Worm (Caenorhabditis elegans) whole organism, late embryonic: ENCODE measurements around the gene srh-46.
"Not testable (repeated sequence)": the region's sequence is repeated elsewhere in the genome, so short reads cannot be mapped to it uniquely, and the experiment has no call there.

Experiments used
- C08G9.2 ChIP-seq: sonication (generic microtip); optimal IDR thresholded peaks from 2 replicates; lab custom pipeline; 2016; ENCODE audit warnings: mild to moderate bottlenecking, missing genetic modification characterization, moderate library complexity, missing compliant biosample characterization
- C38D4.7 ChIP-seq: fragments of 200-800 bp; sonication (Bioruptor generic); optimal IDR thresholded peaks from 2 replicates; lab custom pipeline; 2018; ENCODE audit warnings: mild to moderate bottlenecking, missing genetic modification characterization, moderate library complexity, missing compliant biosample characterization
- K09A11.1 ChIP-seq: sonication (generic microtip); optimal IDR thresholded peaks from 2 replicates; lab custom pipeline; 2017; ENCODE audit warnings: antibody characterized with exemption, mild to moderate bottlenecking, missing genetic modification characterization, missing compliant biosample characterization; ENCODE audit not compliant: insufficient read depth
- ahr-1 ChIP-seq: sonication (generic microtip); optimal IDR thresholded peaks from 2 replicates; lab custom pipeline; 2016; ENCODE audit warnings: missing genetic modification characterization, missing compliant biosample characterization
- ceh-14 ChIP-seq: sonication (generic microtip); optimal IDR thresholded peaks from 2 replicates; lab custom pipeline; 2016; ENCODE audit warnings: missing genotype, missing genetic modification characterization, missing compliant biosample characterization
- ceh-18 ChIP-seq: sonication (generic microtip); optimal IDR thresholded peaks from 2 replicates; lab custom pipeline; 2016; ENCODE audit warnings: missing genetic modification characterization, missing compliant biosample characterization
- ceh-2 ChIP-seq: sonication (generic microtip); optimal IDR thresholded peaks from 2 replicates; lab custom pipeline; 2016; ENCODE audit warnings: missing genotype, missing genetic modification characterization, missing compliant biosample characterization
- ceh-22 ChIP-seq: sonication (generic microtip); optimal IDR thresholded peaks from 2 replicates; lab custom pipeline; 2017; ENCODE audit warnings: missing biosample characterization, missing genetic modification characterization
- ceh-24 ChIP-seq: sonication (generic microtip); optimal IDR thresholded peaks from 2 replicates; lab custom pipeline; 2016; ENCODE audit warnings: mild to moderate bottlenecking, missing genetic modification characterization, missing compliant biosample characterization
- ceh-34 ChIP-seq: sonication (generic microtip); optimal IDR thresholded peaks from 2 replicates; lab custom pipeline; 2016; ENCODE audit warnings: mild to moderate bottlenecking, missing genetic modification characterization, missing compliant biosample characterization
- ceh-48 ChIP-seq: sonication (generic microtip); optimal IDR thresholded peaks from 2 replicates; lab custom pipeline; 2016; ENCODE audit warnings: missing genetic modification characterization, inconsistent platforms, missing compliant biosample characterization
- ceh-6 ChIP-seq: fragments of 200-800 bp; sonication (Bioruptor generic); optimal IDR thresholded peaks from 2 replicates; lab custom pipeline; 2018; ENCODE audit warnings: mild to moderate bottlenecking, missing genetic modification characterization, missing compliant biosample characterization
- ceh-9 ChIP-seq: sonication (generic microtip); optimal IDR thresholded peaks from 2 replicates; lab custom pipeline; 2016; ENCODE audit warnings: mild to moderate bottlenecking, missing genetic modification characterization, inconsistent platforms, missing compliant biosample characterization
- dve-1 ChIP-seq: sonication (generic microtip); optimal IDR thresholded peaks from 2 replicates; lab custom pipeline; 2017; ENCODE audit warnings: antibody characterized with exemption, mild to moderate bottlenecking, missing genetic modification characterization, missing compliant biosample characterization
- eyg-1 ChIP-seq: sonication (generic microtip); optimal IDR thresholded peaks from 2 replicates; lab custom pipeline; 2016; ENCODE audit warnings: missing genotype, missing genetic modification characterization, missing compliant biosample characterization
- fax-1 ChIP-seq: sonication (generic microtip); optimal IDR thresholded peaks from 2 replicates; lab custom pipeline; 2016; ENCODE audit warnings: missing genotype, missing genetic modification characterization, missing compliant biosample characterization
- fkh-10 ChIP-seq: fragments of 150-350 bp; optimal IDR thresholded peaks from 2 replicates; lab custom pipeline; 2014; ENCODE audit warnings: missing biosample characterization, missing genetic modification reagents, missing genetic modification characterization
- fkh-6 ChIP-seq: sonication (generic microtip); optimal IDR thresholded peaks from 2 replicates; lab custom pipeline; 2016; ENCODE audit warnings: missing genetic modification characterization, missing compliant biosample characterization
- hlh-15 ChIP-seq: sonication (generic microtip); optimal IDR thresholded peaks from 2 replicates; lab custom pipeline; 2016; ENCODE audit warnings: missing genetic modification characterization, missing compliant biosample characterization
- hlh-30 ChIP-seq: sonication (generic microtip); optimal IDR thresholded peaks from 2 replicates; lab custom pipeline; 2017; ENCODE audit warnings: antibody characterized with exemption, missing genetic modification characterization, missing compliant biosample characterization; ENCODE audit not compliant: insufficient read depth
- lim-6 ChIP-seq: sonication (generic microtip); optimal IDR thresholded peaks from 2 replicates; lab custom pipeline; 2016; ENCODE audit warnings: missing genetic modification characterization, missing compliant biosample characterization
- lin-11 ChIP-seq: fragments of 200-800 bp; sonication (Bioruptor generic); optimal IDR thresholded peaks from 2 replicates; lab custom pipeline; 2018; ENCODE audit warnings: mild to moderate bottlenecking, missing genetic modification characterization, missing compliant biosample characterization
- mec-3 ChIP-seq: sonication (generic microtip); optimal IDR thresholded peaks from 2 replicates; lab custom pipeline; 2016; ENCODE audit warnings: borderline replicate concordance, missing genetic modification characterization, missing compliant biosample characterization
- nfya-1 ChIP-seq: sonication (generic microtip); optimal IDR thresholded peaks from 2 replicates; lab custom pipeline; 2017; ENCODE audit warnings: missing genetic modification characterization, mild to moderate bottlenecking, missing compliant biosample characterization, antibody characterized with exemption, moderate library complexity
- nhr-11 ChIP-seq: fragments of 150-350 bp; optimal IDR thresholded peaks from 2 replicates; lab custom pipeline; 2014; ENCODE audit warnings: missing biosample characterization, missing genetic modification characterization
- npax-4 ChIP-seq: sonication (generic microtip); optimal IDR thresholded peaks from 2 replicates; lab custom pipeline; 2016; ENCODE audit warnings: missing genetic modification characterization, missing compliant biosample characterization
- odd-2 ChIP-seq: sonication (generic microtip); optimal IDR thresholded peaks from 2 replicates; lab custom pipeline; 2017; ENCODE audit warnings: antibody characterized with exemption, mild to moderate bottlenecking, missing genetic modification characterization, missing compliant biosample characterization
- pax-1 ChIP-seq: fragments of 150-350 bp; optimal IDR thresholded peaks from 2 replicates; lab custom pipeline; 2014; ENCODE audit warnings: missing biosample characterization, missing genetic modification characterization
- pha-2 ChIP-seq: sonication (generic microtip); optimal IDR thresholded peaks from 2 replicates; lab custom pipeline; 2017; ENCODE audit warnings: mild to moderate bottlenecking, missing genetic modification characterization, missing compliant biosample characterization
- ref-2 ChIP-seq: sonication (generic microtip); optimal IDR thresholded peaks from 2 replicates; lab custom pipeline; 2016; ENCODE audit warnings: missing genetic modification characterization, missing compliant biosample characterization
- rnt-1 ChIP-seq: sonication (generic microtip); optimal IDR thresholded peaks from 2 replicates; lab custom pipeline; 2016; ENCODE audit warnings: missing genetic modification characterization, missing compliant biosample characterization
- sox-2 ChIP-seq: fragments of 200-800 bp; sonication (Bioruptor generic); IDR thresholded peaks from 2 replicates; pipeline ENCODE4 v1.3.6; 2022; ENCODE audit warnings: missing genetic modification reagents, missing genetic modification characterization, missing compliant biosample characterization
- syd-9 ChIP-seq: sonication (generic microtip); optimal IDR thresholded peaks from 2 replicates; lab custom pipeline; 2016; ENCODE audit warnings: mild to moderate bottlenecking, missing genetic modification characterization, moderate library complexity, missing compliant biosample characterization
- tbx-2 ChIP-seq: sonication (generic microtip); optimal IDR thresholded peaks from 2 replicates; lab custom pipeline; 2016; ENCODE audit warnings: missing genetic modification characterization, missing compliant biosample characterization
- unc-42 ChIP-seq: sonication (generic microtip); optimal IDR thresholded peaks from 2 replicates; lab custom pipeline; 2016; ENCODE audit warnings: missing genotype, missing genetic modification characterization, missing compliant biosample characterization
- unc-86 ChIP-seq: sonication (generic microtip); optimal IDR thresholded peaks from 2 replicates; lab custom pipeline; 2016; ENCODE audit warnings: missing genetic modification characterization, missing compliant biosample characterization
- zip-5 ChIP-seq: sonication (generic microtip); optimal IDR thresholded peaks from 2 replicates; lab custom pipeline; 2016; ENCODE audit warnings: missing genetic modification characterization, missing compliant biosample characterization

Gene srh-46

DNA sequence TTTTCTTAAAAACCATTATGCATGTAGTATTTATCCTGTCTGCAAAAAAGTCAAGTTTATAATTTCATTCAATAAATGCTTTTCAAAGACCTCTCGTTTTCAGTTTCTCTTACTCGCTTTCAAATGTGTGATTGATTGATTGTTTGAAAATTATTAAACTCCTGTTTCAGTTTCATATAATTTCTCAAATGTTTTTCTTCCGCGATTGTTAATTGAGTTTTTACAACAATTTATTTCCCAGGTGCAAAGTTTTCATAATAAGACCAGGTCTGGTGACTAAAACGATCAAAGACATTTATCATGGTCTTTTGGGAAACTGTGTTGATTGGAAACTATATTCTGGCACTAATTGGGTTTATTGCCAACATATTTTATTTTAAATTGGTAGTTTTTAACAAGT is 8.3 kb downstream of the srh-46 start, which contains the start of gene T03F7.6:
TSS of gene T03F7.6 (plus strand) at position 301 of the 400 bp plus-strand sequence.
- TF ChIP-seq ceh-18 (tag; lab: Kevin White, UChicago) (no peak), ceh-2 (tag; lab: Kevin White, UChicago) (no peak), ref-2 (tag; lab: Kevin White, UChicago) (no peak), fkh-10 (GFP tag; lab: Kevin White, UChicago) (no peak), nhr-11 (tag; lab: Kevin White, UChicago) (no peak), fkh-6 (tag; lab: Kevin White, UChicago) (no peak)

DNA sequence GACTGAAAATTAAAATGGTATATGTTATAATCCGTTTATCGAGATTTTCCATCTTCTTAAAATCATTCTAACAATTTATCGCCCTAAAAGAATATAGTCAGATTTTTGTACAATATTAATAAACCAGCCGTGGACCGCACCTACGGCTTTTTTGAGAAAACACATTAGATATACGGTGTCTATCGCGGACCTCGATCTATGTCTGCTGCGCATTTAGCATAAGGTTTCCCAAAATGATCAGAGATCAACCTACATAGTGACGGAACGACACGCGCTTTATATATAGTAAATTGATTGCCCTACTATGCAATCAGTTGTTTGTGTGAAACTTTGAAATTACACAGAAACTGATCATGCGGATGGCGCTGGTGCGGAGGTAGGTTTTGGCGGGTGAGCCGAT is 10.0 kb downstream of the srh-46 start:
- no peak for TF ChIP-seq rnt-1 (tag; lab: Kevin White, UChicago)
- TF ChIP-seq npax-4 (tag; lab: Kevin White, UChicago), result no peak
- no peak for TF ChIP-seq hlh-30 (tag; lab: Kevin White, UChicago)
- no peak for TF ChIP-seq ahr-1 (tag; lab: Kevin White, UChicago)
- TF ChIP-seq ceh-24, result no peak
- TF ChIP-seq K09A11.1, result no peak
- no peak for TF ChIP-seq fax-1 (tag; lab: Kevin White, UChicago)
- TF ChIP-seq C38D4.7 (GFP tag; lab: Kevin White, UChicago), result no peak
- TF ChIP-seq pha-2 (tag; lab: Kevin White, UChicago), result no peak
- TF ChIP-seq C08G9.2 (tag; lab: Kevin White, UChicago), result no peak
- no peak for TF ChIP-seq lim-6
- TF ChIP-seq pax-1 (tag; lab: Kevin White, UChicago), result no peak

DNA sequence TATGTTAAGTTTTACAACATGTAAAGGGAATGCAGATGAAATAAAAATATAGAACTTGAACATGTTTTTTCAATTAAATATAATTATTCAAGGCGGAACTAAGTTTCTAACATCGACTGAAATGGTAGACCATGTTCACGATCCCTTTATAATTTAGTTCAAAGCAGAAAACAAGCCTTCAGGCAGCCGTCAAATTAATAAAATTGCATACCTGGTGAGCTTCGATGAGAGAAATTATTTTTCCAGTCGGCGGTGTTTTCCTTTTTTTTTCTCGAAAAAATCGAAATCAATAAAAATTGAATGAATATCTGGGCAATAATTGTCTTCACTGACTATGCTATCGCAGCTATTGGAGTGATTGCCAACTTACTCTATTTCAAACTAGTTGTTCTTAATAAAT is 11.8 kb downstream of the srh-46 start, which contains the start of gene C03E10.1:
TSS of gene C03E10.1 (plus strand) at position 301 of the 400 bp plus-strand sequence.
- TF ChIP-seq ceh-34 (tag; lab: Kevin White, UChicago) (no peak), hlh-30 (tag; lab: Kevin White, UChicago) (no peak), sox-2 (GFP tag; lab: Robert Waterston, UW) (no peak), tbx-2 (tag; lab: Kevin White, UChicago) (no peak), zip-5 (tag; lab: Kevin White, UChicago) (no peak), ceh-48 (tag; lab: Kevin White, UChicago) (no peak), hlh-15 (tag; lab: Kevin White, UChicago) (no peak), nfya-1 (tag; lab: Kevin White, UChicago) (no peak), ceh-2 (tag; lab: Kevin White, UChicago) (no peak), unc-86 (no peak)

DNA sequence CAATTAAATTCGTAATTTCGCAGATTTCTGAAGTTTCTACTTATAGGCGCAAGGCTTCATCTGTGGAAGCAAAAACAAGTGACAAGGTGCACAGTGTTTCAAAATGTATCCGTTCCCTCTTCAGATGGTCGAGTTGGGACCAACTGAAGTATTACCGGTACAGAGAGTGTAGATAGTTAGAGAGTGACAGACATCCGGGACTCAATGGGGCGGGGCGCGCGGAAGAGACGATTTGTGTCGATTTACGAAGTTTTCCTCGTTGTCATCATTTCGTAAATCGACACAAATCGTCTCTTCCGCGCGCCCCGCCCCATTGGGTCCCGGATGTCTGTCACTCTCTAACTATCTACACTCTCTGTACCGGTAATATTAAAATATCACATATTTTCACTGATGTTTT is 16.6 kb downstream of the srh-46 start, which contains the start of gene C03E10.3:
TSS of gene C03E10.3 (plus strand) at position 301 of the 400 bp plus-strand sequence.
- TF ChIP-seq zip-5, ceh-9, mec-3 (tag; lab: Kevin White, UChicago): not testable (repeated sequence)

DNA sequence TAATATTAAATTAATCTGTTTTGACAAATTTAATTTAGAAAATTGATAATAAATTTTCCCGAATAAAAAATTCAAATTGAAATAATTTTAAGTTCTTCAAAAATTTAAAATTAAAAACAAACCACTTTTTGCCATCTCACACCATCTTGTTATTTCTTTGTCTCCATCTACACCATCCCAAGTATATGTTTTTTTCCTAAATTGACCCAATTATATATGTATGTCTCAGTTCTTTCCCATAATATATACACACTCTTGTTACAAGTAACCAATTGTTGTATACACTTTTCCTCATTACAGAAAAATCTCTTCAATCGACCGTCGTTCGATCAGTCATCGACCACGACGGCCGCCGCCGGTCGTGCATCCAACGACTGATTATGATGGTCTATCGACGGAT is 20.4 kb downstream of the srh-46 start, which contains the start of gene gly-20:
TSS of gene gly-20 (plus strand) at position 301 of the 400 bp plus-strand sequence.
- TF ChIP-seq eyg-1 (tag; lab: Kevin White, UChicago), result no peak
- TF ChIP-seq ceh-14 (tag; lab: Kevin White, UChicago), result no peak
- TF ChIP-seq nfya-1 (tag; lab: Kevin White, UChicago), result no peak
- no peak for TF ChIP-seq lin-11 (tag; lab: Kevin White, UChicago)
- no peak for TF ChIP-seq ceh-2 (tag; lab: Kevin White, UChicago)
- TF ChIP-seq K09A11.1, result no peak
- no peak for TF ChIP-seq ceh-48 (tag; lab: Kevin White, UChicago)
- no peak for TF ChIP-seq unc-42 (tag; lab: Kevin White, UChicago)
- TF ChIP-seq hlh-30 (tag; lab: Kevin White, UChicago), result no peak
- no peak for TF ChIP-seq ceh-6 (GFP tag; lab: Kevin White, UChicago)
- TF ChIP-seq dve-1, result no peak
- no peak for TF ChIP-seq syd-9 (tag; lab: Kevin White, UChicago)
- TF ChIP-seq ceh-22 (tag; lab: Kevin White, UChicago), result no peak
- no peak for TF ChIP-seq odd-2 (tag; lab: Kevin White, UChicago)
- no peak for TF ChIP-seq fkh-6 (tag; lab: Kevin White, UChicago)
- TF ChIP-seq unc-86, result no peak
